Fruit fly (Drosophila melanogaster): Measurements from ENCODE around the gene Gdh.

Gdh gene

dm6 chr3R:23931095-23931728 lies 11.7 kb downstream of the Gdh start, which contains the start of the genes Rpt2 and CG13599:
Gene Rpt2 (minus strand): TSS chr3R:23931558.
Gene CG13599 (plus strand): TSS chr3R:23931639.
- TF ChIP-seq psq (optimal IDR thresholded peaks at IDR 0.05) (no peak), Sin3A (optimal IDR thresholded peaks at IDR 0.05) (no peak), Myc (optimal IDR thresholded peaks at IDR 0.05) (no peak), h (optimal IDR thresholded peaks at IDR 0.05) (no peak), ttk (optimal IDR thresholded peaks at IDR 0.05) (no peak), insv (optimal IDR thresholded peaks at IDR 0.05) (no peak)

- TF ChIP-seq Sin3A (optimal IDR thresholded peaks at IDR 0.05): no peak
Measured at dm6 chr3R:23928950-23929602, 13.8 kb downstream of the Gdh start, which contains the start of the genes CG43998, CG43999 and CG31142. Gene CG43998 (minus strand): TSS chr3R:23929000. Gene CG43999 (minus strand): TSS chr3R:23929000. Gene CG31142 (plus strand): TSS chr3R:23929243.

- no peak for TF ChIP-seq Myc (optimal IDR thresholded peaks at IDR 0.05)
- no peak for TF ChIP-seq Sin3A (optimal IDR thresholded peaks at IDR 0.05)
- TF ChIP-seq psq (optimal IDR thresholded peaks at IDR 0.05): no peak
- TF ChIP-seq ttk (optimal IDR thresholded peaks at IDR 0.05): no peak
- no peak for TF ChIP-seq h (optimal IDR thresholded peaks at IDR 0.05)
- TF ChIP-seq insv (optimal IDR thresholded peaks at IDR 0.05): no peak
Measured at dm6 chr3R:23927429-23927828, 15.5 kb downstream of the Gdh start, which contains the start of gene CG13601. Gene CG13601 (minus strand): TSS chr3R:23927634.

dm6 chr3R:23924200-23924599 lies 18.7 kb downstream of the Gdh start, which contains the start of gene Ndc1:
Gene Ndc1 (plus strand): TSS chr3R:23924399.
- TF ChIP-seq insv (optimal IDR thresholded peaks at IDR 0.05): no peak

dm6 chr3R:23922502-23923350 lies 20.2 kb downstream of the Gdh start, which contains the start of the genes sba and CG31141:
Gene sba (minus strand): TSS chr3R:23922973.
Gene CG31141 (plus strand): TSS chr3R:23923300.
- TF ChIP-seq psq (optimal IDR thresholded peaks at IDR 0.05) (no peak), Sin3A (optimal IDR thresholded peaks at IDR 0.05) (no peak)

- no peak for TF ChIP-seq Sin3A (optimal IDR thresholded peaks at IDR 0.05)
- no peak for TF ChIP-seq h (optimal IDR thresholded peaks at IDR 0.05)
Measured at dm6 chr3R:23921701-23922501, 21.0 kb downstream of the Gdh start.

dm6 chr3R:23920874-23921539 lies 21.9 kb downstream of the Gdh start:
- TF ChIP-seq psq (optimal IDR thresholded peaks at IDR 0.05) (no peak), ttk (optimal IDR thresholded peaks at IDR 0.05) (no peak), Myc (optimal IDR thresholded peaks at IDR 0.05) (no peak), insv (optimal IDR thresholded peaks at IDR 0.05) (no peak)

- TF ChIP-seq Myc (optimal IDR thresholded peaks at IDR 0.05) (no peak), psq (optimal IDR thresholded peaks at IDR 0.05) (no peak), ttk (optimal IDR thresholded peaks at IDR 0.05) (no peak), insv (optimal IDR thresholded peaks at IDR 0.05) (no peak), h (optimal IDR thresholded peaks at IDR 0.05) (no peak), Sin3A (optimal IDR thresholded peaks at IDR 0.05) (no peak)
Measured at dm6 chr3R:23920387-23920786, 22.5 kb downstream of the Gdh start.

dm6 chr3R:23919366-23919765 lies 23.5 kb downstream of the Gdh start:
- no peak for TF ChIP-seq Sin3A (optimal IDR thresholded peaks at IDR 0.05)
- TF ChIP-seq insv (optimal IDR thresholded peaks at IDR 0.05): no peak
- TF ChIP-seq Myc (optimal IDR thresholded peaks at IDR 0.05): no peak
- no peak for TF ChIP-seq h (optimal IDR thresholded peaks at IDR 0.05)
- TF ChIP-seq ttk (optimal IDR thresholded peaks at IDR 0.05): no peak
- no peak for TF ChIP-seq psq (optimal IDR thresholded peaks at IDR 0.05)

dm6 chr3R:23915967-23916366 lies 26.9 kb downstream of the Gdh start:
- TF ChIP-seq insv (optimal IDR thresholded peaks at IDR 0.05) (no peak), Sin3A (optimal IDR thresholded peaks at IDR 0.05) (no peak), ttk (optimal IDR thresholded peaks at IDR 0.05) (no peak), h (optimal IDR thresholded peaks at IDR 0.05) (no peak), Myc (optimal IDR thresholded peaks at IDR 0.05) (no peak), psq (optimal IDR thresholded peaks at IDR 0.05) (no peak)

- TF ChIP-seq h (optimal IDR thresholded peaks at IDR 0.05): no peak
- TF ChIP-seq Myc (optimal IDR thresholded peaks at IDR 0.05): no peak
- TF ChIP-seq ttk (optimal IDR thresholded peaks at IDR 0.05): no peak
- TF ChIP-seq Sin3A (optimal IDR thresholded peaks at IDR 0.05): no peak
- TF ChIP-seq insv (optimal IDR thresholded peaks at IDR 0.05): no peak
- TF ChIP-seq psq (optimal IDR thresholded peaks at IDR 0.05): no peak
Measured at dm6 chr3R:23915042-23915428, 27.9 kb downstream of the Gdh start.

Measured in Kc167 (cell line).